Fruit fly (Drosophila melanogaster): ENCODE results near the gene CG6040.

DNA sequence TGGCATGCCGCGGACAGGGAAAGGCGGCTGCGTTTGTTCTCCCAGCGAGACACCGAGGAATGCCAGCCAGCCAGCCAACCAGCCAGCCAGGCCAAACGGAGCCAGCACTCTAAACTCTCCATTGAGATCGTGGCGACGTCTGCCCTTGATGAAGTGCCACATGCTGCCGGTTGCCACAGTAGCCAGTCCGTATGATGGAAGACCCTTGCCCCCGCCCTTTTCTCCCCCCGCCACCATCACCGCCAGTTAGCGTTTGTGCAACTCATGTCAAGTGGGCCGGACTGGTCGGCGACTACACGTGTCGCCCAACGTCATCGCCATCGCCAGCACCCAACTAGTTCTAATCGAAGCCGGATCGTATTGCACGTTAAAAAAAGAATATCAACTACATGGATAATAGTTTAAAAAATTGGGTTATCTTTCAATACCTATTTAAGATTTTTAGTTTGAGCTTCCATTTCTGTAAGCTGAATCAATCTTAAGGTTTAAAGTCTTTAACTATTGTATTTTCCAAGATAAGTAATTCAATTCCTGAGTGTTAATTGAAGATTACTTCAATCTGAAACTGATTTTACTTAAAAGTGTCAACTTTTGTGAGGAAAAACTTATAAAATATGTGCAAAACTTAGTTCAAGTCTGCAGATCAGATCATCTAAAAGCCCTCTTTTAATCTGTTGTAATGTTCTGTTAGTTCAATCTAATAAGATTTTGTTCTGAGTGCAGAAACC, 26.4 kb upstream of the CG6040 start:
- TF ChIP-seq Abd-B (GFP tag; optimal IDR thresholded peaks at IDR 0.05), result no peak
- TF ChIP-seq OdsH (GFP tag; optimal IDR thresholded peaks at IDR 0.05), result no peak
- no peak for TF ChIP-seq woc (GFP tag; optimal IDR thresholded peaks at IDR 0.05)
- TF ChIP-seq Myc (optimal IDR thresholded peaks at IDR 0.05), result no peak
- no peak for TF ChIP-seq h (GFP tag; optimal IDR thresholded peaks at IDR 0.05)
